Fruit fly (Drosophila melanogaster): ENCODE results near the gene CG42688.

CG42688 gene

dm6 chr2L:19158005-19158666 is 24.5 kb downstream of the CG42688 start (continued):
- TF ChIP-seq nerfin-2 (GFP tag; IDR thresholded peaks at IDR 0.05; ENCODE audit: partially characterized antibody) (no peak), knrl (GFP tag; IDR thresholded peaks at IDR 0.05; ENCODE audit: partially characterized antibody) (no peak; the same call in 2 of the 3 replicates), Ravus (GFP tag; IDR thresholded peaks at IDR 0.05) (no peak), CG13775 (GFP tag; optimal IDR thresholded peaks at IDR 0.05) (no peak), B-H1 (GFP tag; IDR thresholded peaks at IDR 0.05) (no peak), ind (GFP tag; optimal IDR thresholded peaks at IDR 0.05) (no peak), nom (GFP tag; optimal IDR thresholded peaks at IDR 0.05) (peak; percentile 81), CoRest (tag; optimal IDR thresholded peaks at IDR 0.05) (no peak), CG12299 (tag; optimal IDR thresholded peaks at IDR 0.05) (peak; percentile 46), lov (optimal IDR thresholded peaks at IDR 0.05) (no peak), lov (GFP tag; IDR thresholded peaks at IDR 0.05) (no peak), CG6654 (GFP tag; optimal IDR thresholded peaks at IDR 0.05) (no peak), CG11456 (GFP tag; IDR thresholded peaks at IDR 0.05) (peak; percentile 28; the same call in 1 of the 3 replicates), trem (tag; optimal IDR thresholded peaks at IDR 0.05) (peak; percentile 21), Optix (GFP tag; IDR thresholded peaks at IDR 0.05) (no peak), YL-1 (GFP tag; optimal IDR thresholded peaks at IDR 0.05) (peak; percentile 3), CG8290 (GFP tag; optimal IDR thresholded peaks at IDR 0.05) (peak; percentile 32), CG8290 (tag; optimal IDR thresholded peaks at IDR 0.05) (peak; percentile 48 to 78), CG7372 (GFP tag; IDR thresholded peaks at IDR 0.05) (no peak), org-1 (GFP tag; optimal IDR thresholded peaks at IDR 0.05) (no peak), CG30020 (tag; optimal IDR thresholded peaks at IDR 0.05) (peak; percentile 48), gcm (GFP tag; optimal IDR thresholded peaks at IDR 0.05) (peak; percentile 33), dpn (GFP tag; optimal IDR thresholded peaks at IDR 0.05) (no peak), Atf-2 (GFP tag; optimal IDR thresholded peaks at IDR 0.05) (peak; percentile 8), grau (tag; optimal IDR thresholded peaks at IDR 0.05) (peak; percentile 51), Blimp-1 (GFP tag; optimal IDR thresholded peaks at IDR 0.05) (no peak), CG3065 (GFP tag; optimal IDR thresholded peaks at IDR 0.05) (no peak), CG32767 (GFP tag; IDR thresholded peaks at IDR 0.05) (peak; percentile 32; the same call in 1 of the 2 replicates), Jarid2 (GFP tag; optimal IDR thresholded peaks at IDR 0.05) (peak; percentile 91), jumu (GFP tag; optimal IDR thresholded peaks at IDR 0.05) (no peak), CG31441 (GFP tag; IDR thresholded peaks at IDR 0.05) (no peak), CG18619 (GFP tag; optimal IDR thresholded peaks at IDR 0.05) (no peak), Eip74EF (GFP tag; optimal IDR thresholded peaks at IDR 0.05) (peak in 1 of 2 experiments; percentile 76), pnt (GFP tag; optimal IDR thresholded peaks at IDR 0.05) (no peak), onecut (GFP tag; IDR thresholded peaks at IDR 0.05) (0 out of 2 replicates have a peak, but pooled peaks have one; percentile 8), CG12071 (GFP tag; optimal IDR thresholded peaks at IDR 0.05) (peak; percentile 53), zen (tag; optimal IDR thresholded peaks at IDR 0.05) (no peak), BEAF-32 (GFP tag; optimal IDR thresholded peaks at IDR 0.05) (no peak), mirr (GFP tag; optimal IDR thresholded peaks at IDR 0.05) (peak; percentile 76), CG12391 (tag; optimal IDR thresholded peaks at IDR 0.05) (peak; percentile 3), Stat92E (GFP tag; optimal IDR thresholded peaks at IDR 0.05) (peak in 1 of 3 experiments; percentile 80), seq (GFP tag; IDR thresholded peaks at IDR 0.05) (no peak), CG3838 (GFP tag; optimal IDR thresholded peaks at IDR 0.05) (no peak), run (tag; optimal IDR thresholded peaks at IDR 0.05) (peak; percentile 21), CG12155 (GFP tag; optimal IDR thresholded peaks at IDR 0.05) (peak; percentile 60), lbe (GFP tag; optimal IDR thresholded peaks at IDR 0.05) (peak; percentile 50), CG7745 (tag; optimal IDR thresholded peaks at IDR 0.05) (no peak), en (GFP tag; optimal IDR thresholded peaks at IDR 0.05) (no peak), Ptx1 (GFP tag; IDR thresholded peaks at IDR 0.05) (no peak), CG10959 (GFP tag; IDR thresholded peaks at IDR 0.05) (no peak)

Data from whole organism, embryonic.